Fruit fly (Drosophila melanogaster) whole organism, embryonic: ENCODE measurements around the gene Claspin.

Experiments
- CG10321 ChIP-seq: fragments of 200-800 bp; sonication (Bioruptor generic); IDR thresholded peaks from 2 replicates; pipeline ENCODE4 v1.3.6; 2022; ENCODE audit warnings: missing biosample characterization, missing genetic modification characterization
- CG10462 ChIP-seq: fragments of 200-800 bp; sonication (Bioruptor generic); optimal IDR thresholded peaks from 2 replicates; lab custom pipeline; 2016; ENCODE audit warnings: missing biosample characterization, missing genetic modification characterization
- CG11456 ChIP-seq: fragments of 200-800 bp; sonication (Bioruptor generic); IDR thresholded peaks from 3 replicates; pipeline ENCODE4 v1.3.6; 2022; ENCODE audit warnings: missing biosample characterization, missing genetic modification characterization
- CG12236 ChIP-seq: fragments of 200-800 bp; sonication (Bioruptor generic); optimal IDR thresholded peaks from 2 replicates; lab custom pipeline; 2016; ENCODE audit warnings: missing biosample characterization, missing genetic modification characterization
- CG13894 ChIP-seq: fragments of 200-800 bp; sonication (Bioruptor generic); optimal IDR thresholded peaks from 3 replicates; lab custom pipeline; 2018; ENCODE audit warnings: missing biosample characterization, mild to moderate bottlenecking, missing genetic modification characterization, moderate library complexity
- CG1647 ChIP-seq: fragments of 200-800 bp; sonication (Bioruptor generic); optimal IDR thresholded peaks from 3 replicates; lab custom pipeline; 2016; ENCODE audit warnings: missing biosample characterization, missing genetic modification characterization
- CG16863 ChIP-seq: fragments of 200-800 bp; sonication (Bioruptor generic); optimal IDR thresholded peaks from 3 replicates; lab custom pipeline; 2016; ENCODE audit warnings: missing biosample characterization, missing genetic modification characterization
- CG17802 ChIP-seq: fragments of 200-800 bp; sonication (Bioruptor generic); optimal IDR thresholded peaks from 2 replicates; lab custom pipeline; 2018; ENCODE audit warnings: missing biosample characterization, mild to moderate bottlenecking, missing genetic modification characterization, moderate library complexity
- CG2678 ChIP-seq: fragments of 200-800 bp; sonication (Bioruptor generic); optimal IDR thresholded peaks from 3 replicates; lab custom pipeline; 2019; ENCODE audit warnings: missing biosample characterization, mild to moderate bottlenecking, missing genetic modification characterization, moderate library complexity
- CG2889 ChIP-seq: fragments of 200-800 bp; sonication (Bioruptor generic); IDR thresholded peaks from 3 replicates; pipeline ENCODE4 v1.3.6; 2022; ENCODE audit warnings: missing biosample characterization, missing genetic modification characterization
- CG32767 ChIP-seq: fragments of 200-800 bp; sonication (Bioruptor generic); IDR thresholded peaks from 2 replicates; pipeline ENCODE4 v1.3.6; 2022; ENCODE audit warnings: missing biosample characterization, missing genetic modification characterization
- CG33213 ChIP-seq: fragments of 200-800 bp; sonication (Bioruptor generic); optimal IDR thresholded peaks from 3 replicates; lab custom pipeline; 2016; ENCODE audit warnings: missing biosample characterization, missing genetic modification characterization
- CG34224 ChIP-seq: fragments of 200-800 bp; sonication (Bioruptor generic); IDR thresholded peaks from 3 replicates; pipeline ENCODE4 v1.3.6; 2022; ENCODE audit warnings: missing biosample characterization, missing genetic modification characterization; ENCODE audit not compliant: partially characterized antibody
- CG4360 ChIP-seq: fragments of 200-800 bp; sonication (Bioruptor generic); IDR thresholded peaks from 2 replicates; pipeline ENCODE4 v1.3.6; 2022; ENCODE audit warnings: missing biosample characterization, missing genetic modification characterization
- CG8281 ChIP-seq: fragments of 200-800 bp; sonication (Bioruptor generic); optimal IDR thresholded peaks from 2 replicates; lab custom pipeline; 2018; ENCODE audit warnings: missing biosample characterization, mild to moderate bottlenecking, missing genetic modification characterization, moderate library complexity
- CTCF ChIP-seq: fragments of 200-800 bp; sonication (Bioruptor generic); optimal IDR thresholded peaks from 2 replicates; lab custom pipeline; 2017; ENCODE audit warnings: missing biosample characterization, mild to moderate bottlenecking, missing genetic modification characterization, moderate library complexity
- CrebB ChIP-seq: fragments of 200-800 bp; sonication (Bioruptor generic); optimal IDR thresholded peaks from 3 replicates; lab custom pipeline; 2018; ENCODE audit warnings: missing biosample characterization, mild to moderate bottlenecking, missing genetic modification characterization
- Dbx ChIP-seq: fragments of 200-800 bp; sonication (Bioruptor generic); IDR thresholded peaks from 3 replicates; pipeline ENCODE4 v1.3.6; 2022; ENCODE audit warnings: missing biosample characterization, missing genetic modification characterization
- Deaf1 ChIP-seq: fragments of 200-800 bp; optimal IDR thresholded peaks from 3 replicates; lab custom pipeline; 2019; ENCODE audit warnings: missing biosample characterization, mild to moderate bottlenecking, missing genetic modification characterization, moderate library complexity
- Dip2 ChIP-seq: fragments of 200-800 bp; sonication (Bioruptor generic); IDR thresholded peaks from 2 replicates; pipeline ENCODE4 v1.3.6; 2022; ENCODE audit warnings: missing biosample characterization, missing genetic modification characterization
- Ets65A ChIP-seq: fragments of 200-800 bp; sonication (Bioruptor generic); peaks from one replicate; lab custom pipeline; 2016; ENCODE audit warnings: missing biosample characterization, missing genetic modification characterization
- Hr39 ChIP-seq: fragments of >200 bp; optimal IDR thresholded peaks from 2 replicates; lab custom pipeline; 2017
- Kr ChIP-seq: fragments of 200-800 bp; sonication (Bioruptor generic); optimal IDR thresholded peaks from 2 replicates; lab custom pipeline; 2017; ENCODE audit warnings: missing biosample characterization, mild to moderate bottlenecking, missing genetic modification characterization
- Med ChIP-seq: fragments of 200-800 bp; sonication (Bioruptor generic); peaks from one replicate; lab custom pipeline; 2016; ENCODE audit warnings: missing biosample characterization, missing genetic modification characterization, mild to moderate bottlenecking, inconsistent platforms, moderate library complexity
- NfI ChIP-seq: fragments of 200-800 bp; sonication (Bioruptor generic); optimal IDR thresholded peaks from 3 replicates; lab custom pipeline; 2018; ENCODE audit warnings: missing biosample characterization, mild to moderate bottlenecking, missing genetic modification characterization, moderate library complexity
- Side ChIP-seq: fragments of 200-800 bp; sonication (Bioruptor generic); optimal IDR thresholded peaks from 2 replicates; lab custom pipeline; 2016; ENCODE audit warnings: missing biosample characterization, missing genetic modification characterization
- Vsx1 ChIP-seq: fragments of 200-800 bp; sonication (Bioruptor generic); optimal IDR thresholded peaks from 2 replicates; lab custom pipeline; 2017; ENCODE audit warnings: missing biosample characterization, mild to moderate bottlenecking, missing genetic modification characterization, missing genetic modification reagents
- aop ChIP-seq: fragments of 200-800 bp; sonication (Bioruptor generic); IDR thresholded peaks from 2 replicates; pipeline ENCODE4 v1.3.6; 2022; ENCODE audit warnings: missing biosample characterization, missing genetic modification characterization
- ato ChIP-seq: fragments of 200-800 bp; sonication (Bioruptor generic); IDR thresholded peaks from 2 replicates; pipeline ENCODE4 v1.3.6; 2022; ENCODE audit warnings: missing biosample characterization, missing genetic modification characterization; ENCODE audit not compliant: partially characterized antibody
- bsh ChIP-seq, 2 experiments: fragments of 200-800 bp; sonication (Bioruptor generic); optimal IDR thresholded peaks; 2 replicates each; lab custom pipeline; 2017 to 2018; ENCODE audit warnings: mild to moderate bottlenecking in 2 of 2, missing biosample characterization in 2 of 2, missing genetic modification characterization in 2 of 2, moderate library complexity in 1 of 2
- cg ChIP-seq: fragments of 200-800 bp; sonication (Bioruptor generic); optimal IDR thresholded peaks from 3 replicates; lab custom pipeline; 2019; ENCODE audit warnings: missing biosample characterization, mild to moderate bottlenecking, missing genetic modification characterization, moderate library complexity
- chinmo ChIP-seq: fragments of 200-800 bp; sonication (Bioruptor generic); IDR thresholded peaks from 4 replicates; pipeline ENCODE4 v1.3.6; 2022; ENCODE audit warnings: missing biosample characterization, missing genetic modification characterization; ENCODE audit not compliant: partially characterized antibody
- dmrt99B ChIP-seq: fragments of 200-800 bp; sonication (Bioruptor generic); optimal IDR thresholded peaks from 2 replicates; lab custom pipeline; 2018; ENCODE audit warnings: missing biosample characterization, mild to moderate bottlenecking, missing genetic modification characterization, moderate library complexity
- fd64A ChIP-seq: fragments of 200-800 bp; sonication (Bioruptor generic); optimal IDR thresholded peaks from 3 replicates; lab custom pipeline; 2018; ENCODE audit warnings: missing biosample characterization, mild to moderate bottlenecking, missing genetic modification characterization
- ftz-f1 ChIP-seq: fragments of 200-800 bp; sonication (Bioruptor generic); optimal IDR thresholded peaks from 2 replicates; lab custom pipeline; 2016; ENCODE audit warnings: missing biosample characterization, missing genetic modification characterization
- gce ChIP-seq: fragments of 200-800 bp; sonication (Bioruptor generic); IDR thresholded peaks from 3 replicates; pipeline ENCODE4 v1.3.6; 2022; ENCODE audit warnings: missing biosample characterization, missing genetic modification characterization
- gro ChIP-seq: fragments of 200-800 bp; sonication (Bioruptor generic); optimal IDR thresholded peaks from 2 replicates; lab custom pipeline; 2016; ENCODE audit warnings: missing biosample characterization, missing genetic modification characterization
- gsb-n ChIP-seq: fragments of 200-800 bp; sonication (Bioruptor generic); optimal IDR thresholded peaks from 3 replicates; lab custom pipeline; 2018; ENCODE audit warnings: missing biosample characterization, mild to moderate bottlenecking, missing genetic modification characterization
- gt ChIP-seq: fragments of 200-800 bp; sonication (Bioruptor generic); IDR thresholded peaks from 2 replicates; pipeline ENCODE4 v1.3.6; 2022; ENCODE audit warnings: missing biosample characterization, missing genetic modification characterization
- her ChIP-seq: fragments of 200-800 bp; sonication (Bioruptor generic); optimal IDR thresholded peaks from 2 replicates; lab custom pipeline; 2016; ENCODE audit warnings: missing biosample characterization, missing genetic modification characterization
- insv ChIP-seq, 2 experiments: fragments of 200-800 bp; sonication (Bioruptor generic); optimal IDR thresholded peaks; 3 replicates each; lab custom pipeline; 2016 to 2018; ENCODE audit warnings: missing biosample characterization in 2 of 2, missing genetic modification characterization in 2 of 2
- lilli ChIP-seq: fragments of 200-800 bp; sonication (Bioruptor generic); optimal IDR thresholded peaks from 3 replicates; lab custom pipeline; 2016; ENCODE audit warnings: missing biosample characterization, missing genetic modification characterization
- lmd ChIP-seq: fragments of 200-800 bp; sonication (Bioruptor generic); IDR thresholded peaks from 2 replicates; pipeline ENCODE4 v1.3.6; 2022; ENCODE audit warnings: missing biosample characterization, missing genetic modification characterization
- nerfin-1 ChIP-seq: fragments of 200-800 bp; sonication (Bioruptor generic); optimal IDR thresholded peaks from 3 replicates; lab custom pipeline; 2019; ENCODE audit warnings: missing biosample characterization, mild to moderate bottlenecking, missing genetic modification characterization, moderate library complexity
- pum ChIP-seq: fragments of 200-800 bp; sonication (Bioruptor generic); optimal IDR thresholded peaks from 2 replicates; lab custom pipeline; 2016; ENCODE audit warnings: missing biosample characterization, missing genetic modification characterization
- repo ChIP-seq: fragments of 200-800 bp; sonication (Bioruptor generic); optimal IDR thresholded peaks from 2 replicates; lab custom pipeline; 2016; ENCODE audit warnings: missing biosample characterization, missing genetic modification characterization
- sd ChIP-seq: fragments of 200-800 bp; sonication (Bioruptor generic); optimal IDR thresholded peaks from 3 replicates; lab custom pipeline; 2018; ENCODE audit warnings: missing biosample characterization, mild to moderate bottlenecking, missing genetic modification characterization, moderate library complexity
- sens ChIP-seq: fragments of 200-800 bp; sonication (Bioruptor generic); peaks from one replicate; lab custom pipeline; 2016; ENCODE audit warnings: missing biosample characterization, missing genetic modification characterization
- seq ChIP-seq: fragments of 200-800 bp; sonication (Bioruptor generic); IDR thresholded peaks from 2 replicates; pipeline ENCODE4 v1.3.6; 2022; ENCODE audit warnings: missing biosample characterization, missing genetic modification characterization
- shn ChIP-seq: fragments of 200-800 bp; sonication (Bioruptor generic); optimal IDR thresholded peaks from 3 replicates; lab custom pipeline; 2016; ENCODE audit warnings: missing biosample characterization, missing genetic modification characterization
- sisA ChIP-seq: fragments of 200-800 bp; sonication (Bioruptor generic); IDR thresholded peaks from 2 replicates; pipeline ENCODE4 v1.3.6; 2022; ENCODE audit warnings: missing biosample characterization, missing genetic modification characterization
- sr ChIP-seq: fragments of 200-800 bp; sonication (Bioruptor generic); IDR thresholded peaks from 3 replicates; pipeline ENCODE4 v1.3.6; 2022; ENCODE audit warnings: missing biosample characterization, missing genetic modification characterization

Gene Claspin

dm6 chr3L:4359688-4360375 is 46.5 kb downstream of the Claspin start:
- TF ChIP-seq CG34224 (GFP tag; lab: Robert Waterston, UW) = 0 out of 3 replicates have a peak, but pooled peaks have one; percentile 18
- no peak for TF ChIP-seq CG10462 (GFP tag; lab: Kevin White, UChicago)
- TF ChIP-seq nerfin-1 (tag; lab: Kevin White, UChicago) = peak; percentile 1
- TF ChIP-seq seq = peak; percentile 56; the same call in 1 of the 2 replicates
- TF ChIP-seq sr = 0 out of 3 replicates have a peak, but pooled peaks have one; percentile 15
- no peak for TF ChIP-seq lmd (GFP tag; lab: Robert Waterston, UW)
- peak; percentile 63 for TF ChIP-seq cg
- TF ChIP-seq CG13894 (tag; lab: Kevin White, UChicago) = peak; percentile 99
- peak; percentile 65 for TF ChIP-seq sd
- peak; percentile 16 for TF ChIP-seq sens
- no peak for TF ChIP-seq Kr (GFP tag; lab: Kevin White, UChicago)
- TF ChIP-seq Hr39 = peak; percentile 90
- 0 out of 2 replicates have a peak, but pooled peaks have one; percentile 28 for TF ChIP-seq CG4360 (GFP tag; lab: Robert Waterston, UW)
- TF ChIP-seq dmrt99B (tag; lab: Kevin White, UChicago) = no peak
- no peak for TF ChIP-seq bsh (GFP tag; optimal IDR thresholded peaks at IDR 0.05; lab: Kevin White, UChicago)
- no peak for TF ChIP-seq gro (GFP tag; lab: Kevin White, UChicago)

- TF ChIP-seq CG33213 (GFP tag; lab: Kevin White, UChicago) (no peak), Deaf1 (no peak), CG32767 (GFP tag; lab: Robert Waterston, UW) (no peak), Med (peak; percentile 32), aop (GFP tag; lab: Robert Waterston, UW) (no peak), repo (no peak), CG16863 (GFP tag; lab: Kevin White, UChicago) (no peak), ftz-f1 (GFP tag; lab: Kevin White, UChicago) (no peak), gsb-n (tag; lab: Kevin White, UChicago) (no peak), insv (GFP tag; optimal IDR thresholded peaks at IDR 0.05; lab: Kevin White, UChicago) (peak in 1 of 2 experiments; percentile 47), fd64A (GFP tag; lab: Kevin White, UChicago) (no peak), CrebB (tag; lab: Kevin White, UChicago) (no peak), Side (no peak), Vsx1 (GFP tag; lab: Kevin White, UChicago) (no peak), CTCF (GFP tag; lab: Kevin White, UChicago) (no peak), gce (GFP tag; lab: Robert Waterston, UW) (no peak), Dbx (no peak), CG2889 (GFP tag; lab: Robert Waterston, UW) (no peak), CG2678 (tag; lab: Kevin White, UChicago) (no peak), Dip2 (no peak), shn (GFP tag; lab: Kevin White, UChicago) (no peak), sisA (GFP tag; lab: Robert Waterston, UW) (no peak), CG34224 (GFP tag; lab: Robert Waterston, UW) (0 out of 3 replicates have a peak, but pooled peaks have one; percentile 2), her (no peak), CG1647 (GFP tag; lab: Kevin White, UChicago) (no peak), chinmo (GFP tag; lab: Robert Waterston, UW) (peak; percentile 96), CG11456 (GFP tag; lab: Robert Waterston, UW) (no peak), CG8281 (tag; lab: Kevin White, UChicago) (no peak), CG17802 (tag; lab: Kevin White, UChicago) (no peak), NfI (GFP tag; lab: Kevin White, UChicago) (no peak), gt (GFP tag; lab: Robert Waterston, UW) (no peak), CG10321 (GFP tag; lab: Robert Waterston, UW) (peak; percentile 81), Ets65A (GFP tag; lab: Kevin White, UChicago) (no peak), lilli (GFP tag; lab: Kevin White, UChicago) (no peak), ato (GFP tag; lab: Robert Waterston, UW) (no peak), pum (GFP tag; lab: Kevin White, UChicago) (no peak), CG12236 (GFP tag; lab: Kevin White, UChicago) (no peak)
These were observed 47.1 kb downstream of the Claspin start for dm6 chr3L:4360376-4360703.
